Worm (Caenorhabditis elegans) whole organism, late embryonic: Measurements from ENCODE around the gene sre-16.

ENCODE experiments used
- C08G9.2 ChIP-seq: sonication (generic microtip); optimal IDR thresholded peaks from 2 replicates; lab custom pipeline; 2016; ENCODE audit warnings: mild to moderate bottlenecking, missing genetic modification characterization, moderate library complexity, missing compliant biosample characterization
- F13H6.1 ChIP-seq: sonication (generic microtip); optimal IDR thresholded peaks from 2 replicates; lab custom pipeline; 2016; ENCODE audit warnings: missing genetic modification characterization, missing compliant biosample characterization
- K09A11.1 ChIP-seq: sonication (generic microtip); optimal IDR thresholded peaks from 2 replicates; lab custom pipeline; 2017; ENCODE audit warnings: antibody characterized with exemption, mild to moderate bottlenecking, missing genetic modification characterization, missing compliant biosample characterization; ENCODE audit not compliant: insufficient read depth
- T23F11.4 ChIP-seq: fragments of 200-800 bp; sonication (Bioruptor generic); optimal IDR thresholded peaks from 2 replicates; lab custom pipeline; 2018; ENCODE audit warnings: mild to moderate bottlenecking, missing genetic modification characterization, missing compliant biosample characterization
- Y22D7AL.16 ChIP-seq: sonication (generic microtip); optimal IDR thresholded peaks from 2 replicates; lab custom pipeline; 2016; ENCODE audit warnings: missing genetic modification characterization, missing compliant biosample characterization
- ahr-1 ChIP-seq: sonication (generic microtip); optimal IDR thresholded peaks from 2 replicates; lab custom pipeline; 2016; ENCODE audit warnings: missing genetic modification characterization, missing compliant biosample characterization
- ama-1 ChIP-seq: fragments of 150-350 bp; optimal IDR thresholded peaks from 2 replicates; lab custom pipeline; 2014
- ceh-18 ChIP-seq: sonication (generic microtip); optimal IDR thresholded peaks from 2 replicates; lab custom pipeline; 2016; ENCODE audit warnings: missing genetic modification characterization, missing compliant biosample characterization
- ceh-30 ChIP-seq: fragments of 150-350 bp; optimal IDR thresholded peaks from 2 replicates; lab custom pipeline; 2014; ENCODE audit warnings: missing biosample characterization, missing genetic modification characterization
- ceh-31 ChIP-seq: sonication (generic microtip); optimal IDR thresholded peaks from 2 replicates; lab custom pipeline; 2016; ENCODE audit warnings: missing genetic modification characterization, missing compliant biosample characterization
- ceh-34 ChIP-seq: sonication (generic microtip); optimal IDR thresholded peaks from 2 replicates; lab custom pipeline; 2016; ENCODE audit warnings: mild to moderate bottlenecking, missing genetic modification characterization, missing compliant biosample characterization
- ceh-48 ChIP-seq: sonication (generic microtip); optimal IDR thresholded peaks from 2 replicates; lab custom pipeline; 2016; ENCODE audit warnings: missing genetic modification characterization, inconsistent platforms, missing compliant biosample characterization
- ceh-6 ChIP-seq: fragments of 200-800 bp; sonication (Bioruptor generic); optimal IDR thresholded peaks from 2 replicates; lab custom pipeline; 2018; ENCODE audit warnings: mild to moderate bottlenecking, missing genetic modification characterization, missing compliant biosample characterization
- ceh-9 ChIP-seq: sonication (generic microtip); optimal IDR thresholded peaks from 2 replicates; lab custom pipeline; 2016; ENCODE audit warnings: mild to moderate bottlenecking, missing genetic modification characterization, inconsistent platforms, missing compliant biosample characterization
- dve-1 ChIP-seq: sonication (generic microtip); optimal IDR thresholded peaks from 2 replicates; lab custom pipeline; 2017; ENCODE audit warnings: antibody characterized with exemption, mild to moderate bottlenecking, missing genetic modification characterization, missing compliant biosample characterization
- elt-2 ChIP-seq: sonication (generic microtip); optimal IDR thresholded peaks from 2 replicates; lab custom pipeline; 2016; ENCODE audit warnings: missing genetic modification reagents, missing genetic modification characterization, missing compliant biosample characterization
- elt-4 ChIP-seq: sonication (generic microtip); optimal IDR thresholded peaks from 2 replicates; lab custom pipeline; 2016; ENCODE audit warnings: missing genetic modification characterization, missing compliant biosample characterization
- ets-4 ChIP-seq: sonication (generic microtip); optimal IDR thresholded peaks from 2 replicates; lab custom pipeline; 2016; ENCODE audit warnings: missing genetic modification characterization, missing compliant biosample characterization
- fax-1 ChIP-seq: sonication (generic microtip); optimal IDR thresholded peaks from 2 replicates; lab custom pipeline; 2016; ENCODE audit warnings: missing genotype, missing genetic modification characterization, missing compliant biosample characterization
- gmeb-2 ChIP-seq: sonication (generic microtip); optimal IDR thresholded peaks from 2 replicates; lab custom pipeline; 2016; ENCODE audit warnings: missing genetic modification characterization, inconsistent platforms, missing compliant biosample characterization
- hlh-13 ChIP-seq: fragments of 200-800 bp; sonication (Bioruptor generic); optimal IDR thresholded peaks from 2 replicates; lab custom pipeline; 2018; ENCODE audit warnings: mild to moderate bottlenecking, missing genetic modification characterization, missing compliant biosample characterization
- hlh-6 ChIP-seq: sonication (generic microtip); optimal IDR thresholded peaks from 2 replicates; lab custom pipeline; 2016; ENCODE audit warnings: missing genotype, missing genetic modification characterization, missing compliant biosample characterization
- lim-6 ChIP-seq: sonication (generic microtip); optimal IDR thresholded peaks from 2 replicates; lab custom pipeline; 2016; ENCODE audit warnings: missing genetic modification characterization, missing compliant biosample characterization
- lin-11 ChIP-seq: fragments of 200-800 bp; sonication (Bioruptor generic); optimal IDR thresholded peaks from 2 replicates; lab custom pipeline; 2018; ENCODE audit warnings: mild to moderate bottlenecking, missing genetic modification characterization, missing compliant biosample characterization
- madf-2 ChIP-seq: sonication (generic microtip); optimal IDR thresholded peaks from 2 replicates; lab custom pipeline; 2017; ENCODE audit warnings: missing genetic modification characterization, missing compliant biosample characterization
- mec-3 ChIP-seq: sonication (generic microtip); optimal IDR thresholded peaks from 2 replicates; lab custom pipeline; 2016; ENCODE audit warnings: borderline replicate concordance, missing genetic modification characterization, missing compliant biosample characterization
- nfya-1 ChIP-seq: sonication (generic microtip); optimal IDR thresholded peaks from 2 replicates; lab custom pipeline; 2017; ENCODE audit warnings: missing genetic modification characterization, mild to moderate bottlenecking, missing compliant biosample characterization, antibody characterized with exemption, moderate library complexity
- nhr-11 ChIP-seq: fragments of 150-350 bp; optimal IDR thresholded peaks from 2 replicates; lab custom pipeline; 2014; ENCODE audit warnings: missing biosample characterization, missing genetic modification characterization
- npax-4 ChIP-seq: sonication (generic microtip); optimal IDR thresholded peaks from 2 replicates; lab custom pipeline; 2016; ENCODE audit warnings: missing genetic modification characterization, missing compliant biosample characterization
- pag-3 ChIP-seq: sonication (generic microtip); optimal IDR thresholded peaks from 2 replicates; lab custom pipeline; 2016; ENCODE audit warnings: missing compliant biosample characterization, missing genetic modification characterization, borderline replicate concordance
- pat-9 ChIP-seq: fragments of 200-800 bp; sonication (Bioruptor generic); optimal IDR thresholded peaks from 2 replicates; lab custom pipeline; 2018; ENCODE audit warnings: mild to moderate bottlenecking, missing genetic modification characterization, moderate library complexity, missing compliant biosample characterization
- pros-1 ChIP-seq: fragments of 150-350 bp; optimal IDR thresholded peaks from 2 replicates; lab custom pipeline; 2014; ENCODE audit warnings: missing biosample characterization, missing genetic modification reagents, missing genetic modification characterization
- ref-2 ChIP-seq: sonication (generic microtip); optimal IDR thresholded peaks from 2 replicates; lab custom pipeline; 2016; ENCODE audit warnings: missing genetic modification characterization, missing compliant biosample characterization
- sox-4 ChIP-seq: sonication (generic microtip); optimal IDR thresholded peaks from 2 replicates; lab custom pipeline; 2017; ENCODE audit warnings: mild to moderate bottlenecking, missing genetic modification characterization, inconsistent platforms, missing compliant biosample characterization
- tbx-2 ChIP-seq: sonication (generic microtip); optimal IDR thresholded peaks from 2 replicates; lab custom pipeline; 2016; ENCODE audit warnings: missing genetic modification characterization, missing compliant biosample characterization
- ttx-3 ChIP-seq: sonication (generic microtip); optimal IDR thresholded peaks from 2 replicates; lab custom pipeline; 2016; ENCODE audit warnings: missing genetic modification reagents, missing genetic modification characterization, missing compliant biosample characterization
- unc-3 ChIP-seq, 2 experiments: fragments of 200-800 bp in 1 of 2; sonication (Bioruptor generic) in 1 of 2; sonication (generic microtip) in 1 of 2; conservative IDR thresholded peaks in 1 of 2; optimal IDR thresholded peaks in 1 of 2; 2 replicates each; pipeline versions ENCODE4 v1.3.6 to Lab custom; 2016 to 2022; ENCODE audit warnings: missing compliant biosample characterization in 2 of 2, missing genetic modification characterization in 2 of 2, missing genetic modification reagents in 1 of 2
- unc-42 ChIP-seq: sonication (generic microtip); optimal IDR thresholded peaks from 2 replicates; lab custom pipeline; 2016; ENCODE audit warnings: missing genotype, missing genetic modification characterization, missing compliant biosample characterization
- unc-55 ChIP-seq: sonication (generic microtip); optimal IDR thresholded peaks from 2 replicates; lab custom pipeline; 2017; ENCODE audit warnings: missing biosample characterization, missing genetic modification reagents, missing genetic modification characterization
- unc-86 ChIP-seq: sonication (generic microtip); optimal IDR thresholded peaks from 2 replicates; lab custom pipeline; 2016; ENCODE audit warnings: missing genetic modification characterization, missing compliant biosample characterization
- zip-5 ChIP-seq: sonication (generic microtip); optimal IDR thresholded peaks from 2 replicates; lab custom pipeline; 2016; ENCODE audit warnings: missing genetic modification characterization, missing compliant biosample characterization

sre-16 gene

DNA sequence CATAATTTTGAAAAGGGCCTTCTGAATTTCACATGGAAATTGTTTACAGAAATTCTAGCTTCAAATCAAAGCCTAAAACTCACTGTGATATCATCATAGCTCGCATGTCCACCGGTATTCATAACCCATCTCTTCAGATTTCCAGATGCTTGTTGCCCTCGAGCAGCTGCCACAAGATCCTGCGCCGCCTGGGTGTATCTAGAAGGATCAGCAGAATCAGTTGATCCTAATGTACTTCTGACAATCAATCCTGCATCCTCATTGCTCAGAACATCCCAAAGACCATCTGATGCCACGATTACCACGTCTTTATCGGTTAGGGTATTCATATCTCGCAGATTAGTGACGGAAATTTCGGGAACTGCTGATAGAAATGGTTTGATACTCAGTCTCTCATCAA lies 30.0 kb upstream of the sre-16 start:
- TF ChIP-seq pag-3 (tag; lab: Kevin White, UChicago), result no peak
- TF ChIP-seq lin-11 (tag; lab: Kevin White, UChicago), result no peak
- no peak for TF ChIP-seq F13H6.1 (tag; lab: Kevin White, UChicago)

- TF ChIP-seq elt-4 (tag; lab: Kevin White, UChicago), result no peak
- TF ChIP-seq nfya-1 (tag; lab: Kevin White, UChicago), result no peak
- no peak for TF ChIP-seq pros-1
- no peak for TF ChIP-seq sox-4
- no peak for TF ChIP-seq nhr-11
- TF ChIP-seq K09A11.1 (tag; lab: Kevin White, UChicago), result no peak
- TF ChIP-seq T23F11.4 (GFP tag; lab: Kevin White, UChicago), result no peak
- no peak for TF ChIP-seq mec-3 (tag; lab: Kevin White, UChicago)
- TF ChIP-seq unc-3 (GFP tag; conservative IDR thresholded peaks at IDR 0.05; lab: Robert Waterston, UW), result no peak
- TF ChIP-seq unc-3 (tag; optimal IDR thresholded peaks at IDR 0.05; lab: Kevin White, UChicago), result no peak
- TF ChIP-seq ahr-1, result no peak
- TF ChIP-seq ama-1 (lab: Kevin White, UChicago), result no peak
- no peak for TF ChIP-seq ceh-9
Measured at ce11 chrIV:12261353-12261752, 25.4 kb upstream of the sre-16 start, which contains the start of gene sre-14. TSS of gene sre-14 (minus strand) at chrIV:12261453.

DNA sequence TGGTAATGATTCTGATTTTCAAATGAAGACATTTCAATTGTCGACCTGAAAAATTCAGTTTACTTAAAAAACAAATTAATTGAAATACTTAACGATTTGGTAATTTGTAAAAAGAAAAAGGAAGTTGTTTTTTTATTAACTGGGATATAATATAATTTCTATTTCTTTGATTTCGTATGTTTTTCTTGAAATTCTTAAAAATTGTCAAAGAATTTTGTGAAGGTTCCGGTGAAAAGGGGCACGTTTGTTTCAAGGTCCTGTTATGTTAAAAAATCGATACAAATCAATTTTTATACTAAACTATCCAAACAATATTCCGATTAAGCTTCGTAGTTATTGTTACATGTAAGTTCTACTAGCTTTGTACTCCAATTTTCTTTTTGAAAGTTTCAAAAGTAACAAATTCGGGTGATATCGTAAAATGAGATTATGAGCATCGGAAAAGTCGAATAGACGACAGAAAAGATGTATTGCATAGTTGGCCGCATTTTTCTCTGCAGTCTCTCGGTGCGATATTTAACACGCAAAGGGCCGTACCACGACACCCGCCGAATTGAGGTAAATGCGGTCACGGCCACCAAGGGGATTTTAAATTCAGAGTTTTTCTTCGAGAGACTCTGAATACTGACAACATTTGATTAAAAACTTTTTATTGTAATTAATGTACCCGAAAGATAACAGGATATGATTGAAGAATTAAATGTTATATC lies 23.4 kb upstream of the sre-16 start, which contains the start of gene Y39C12A.9:
Gene Y39C12A.9 (minus strand): TSS at position 51 of the 710 bp plus-strand sequence.
- TF ChIP-seq hlh-6 (tag; lab: Kevin White, UChicago), result no peak
- no peak for TF ChIP-seq ahr-1
- TF ChIP-seq hlh-13 (GFP tag; lab: Kevin White, UChicago), result no peak
- peak; percentile 8 for TF ChIP-seq unc-42 (tag; lab: Kevin White, UChicago)
- no peak for TF ChIP-seq ceh-6
- no peak for TF ChIP-seq F13H6.1 (tag; lab: Kevin White, UChicago)
- no peak for TF ChIP-seq unc-55
- no peak for TF ChIP-seq ets-4 (tag; lab: Kevin White, UChicago)
- TF ChIP-seq lim-6 (tag; lab: Kevin White, UChicago), result no peak
- no peak for TF ChIP-seq dve-1 (tag; lab: Kevin White, UChicago)
- no peak for TF ChIP-seq unc-86 (tag; lab: Kevin White, UChicago)
- TF ChIP-seq ceh-30 (tag; lab: Kevin White, UChicago), result no peak
- TF ChIP-seq ceh-31 (tag; lab: Kevin White, UChicago), result peak; percentile 8
- no peak for TF ChIP-seq npax-4 (tag; lab: Kevin White, UChicago)
- TF ChIP-seq ttx-3, result no peak
- no peak for TF ChIP-seq Y22D7AL.16
- no peak for TF ChIP-seq madf-2
- no peak for TF ChIP-seq ceh-48 (tag; lab: Kevin White, UChicago)
- TF ChIP-seq ceh-34 (tag; lab: Kevin White, UChicago), result peak; percentile 4
- no peak for TF ChIP-seq ref-2
- TF ChIP-seq tbx-2 (tag; lab: Kevin White, UChicago), result peak; percentile 40
- no peak for TF ChIP-seq nhr-11
- no peak for TF ChIP-seq gmeb-2

- TF ChIP-seq elt-2 (tag; lab: Kevin White, UChicago) (no peak), C08G9.2 (no peak), zip-5 (tag; lab: Kevin White, UChicago) (no peak), lim-6 (tag; lab: Kevin White, UChicago) (no peak), fax-1 (no peak), gmeb-2 (no peak), pat-9 (tag; lab: Kevin White, UChicago) (no peak), F13H6.1 (tag; lab: Kevin White, UChicago) (no peak), unc-86 (tag; lab: Kevin White, UChicago) (no peak), ceh-18 (tag; lab: Kevin White, UChicago) (no peak), ceh-31 (tag; lab: Kevin White, UChicago) (no peak), ets-4 (tag; lab: Kevin White, UChicago) (no peak)
- TF ChIP-seq, all 69 proteins: peak for 0
Measured at ce11 chrIV:12252579-12252978, 16.7 kb upstream of the sre-16 start, which contains the start of gene dnj-26. TSS of gene dnj-26 (minus strand) at chrIV:12252679.
